Worm (Caenorhabditis elegans): ENCODE results near the gene cyp-25A1.

cyp-25A1 gene

ce11 chrIII:3871763-3872486, 39.5 kb downstream of the cyp-25A1 start:
- peak; percentile 28 for TF ChIP-seq nhr-25 (tag; optimal IDR thresholded peaks at IDR 0.05)
- no peak for TF ChIP-seq ztf-11 (tag; optimal IDR thresholded peaks at IDR 0.05)
- peak; percentile 55 for TF ChIP-seq fos-1 (tag; optimal IDR thresholded peaks at IDR 0.05)

ce11 chrIII:3872978-3873377, 40.6 kb downstream of the cyp-25A1 start:
- TF ChIP-seq ceh-82 (tag; optimal IDR thresholded peaks at IDR 0.05), result no peak
- TF ChIP-seq ztf-4 (tag; optimal IDR thresholded peaks at IDR 0.05), result no peak

- TF ChIP-seq aly-2 (tag; optimal IDR thresholded peaks at IDR 0.05) (no peak), dmd-4 (tag; optimal IDR thresholded peaks at IDR 0.05) (no peak), lin-39 (tag; optimal IDR thresholded peaks at IDR 0.05) (no peak), nhr-129 (tag; optimal IDR thresholded peaks at IDR 0.05) (peak; percentile 62), fos-1 (tag; optimal IDR thresholded peaks at IDR 0.05) (peak; percentile 54), lsy-2 (tag; optimal IDR thresholded peaks at IDR 0.05) (peak; percentile 10 to 24), mab-5 (tag; optimal IDR thresholded peaks at IDR 0.05) (no peak), F13H6.1 (tag; optimal IDR thresholded peaks at IDR 0.05) (peak; percentile 58), ceh-16 (tag; optimal IDR thresholded peaks at IDR 0.05) (no peak), unc-55 (GFP tag; optimal IDR thresholded peaks at IDR 0.05) (no peak), sma-9 (GFP tag; optimal IDR thresholded peaks at IDR 0.05) (peak; percentile 29), sma-9 (tag; optimal IDR thresholded peaks at IDR 0.05) (no peak), ztf-1 (GFP tag; conservative IDR thresholded peaks at IDR 0.05) (0 out of 2 replicates have a peak, but pooled peaks have one; percentile 70), elt-1 (tag; optimal IDR thresholded peaks at IDR 0.05) (no peak), peb-1 (tag; optimal IDR thresholded peaks at IDR 0.05) (no peak), nhr-11 (tag; optimal IDR thresholded peaks at IDR 0.05) (no peak), lin-13 (GFP tag; optimal IDR thresholded peaks at IDR 0.05) (no peak)
These were observed 41.0 kb downstream of the cyp-25A1 start for ce11 chrIII:3873424-3873823.

ce11 chrIII:3874492-3874891, 42.1 kb downstream of the cyp-25A1 start:
- TF ChIP-seq blmp-1 (tag; optimal IDR thresholded peaks at IDR 0.05; ENCODE audit: insufficient read depth) (no peak), nhr-129 (tag; optimal IDR thresholded peaks at IDR 0.05) (peak; percentile 53)

ce11 chrIII:3874895-3875294, 42.5 kb downstream of the cyp-25A1 start:
- TF ChIP-seq egl-27 (tag; optimal IDR thresholded peaks at IDR 0.05) (no peak), unc-62 (GFP tag; optimal IDR thresholded peaks at IDR 0.05) (no peak), ceh-16 (tag; optimal IDR thresholded peaks at IDR 0.05) (no peak), crh-2 (tag; optimal IDR thresholded peaks at IDR 0.05) (peak; percentile 79), sma-9 (GFP tag; optimal IDR thresholded peaks at IDR 0.05) (peak; percentile 33), sma-9 (tag; optimal IDR thresholded peaks at IDR 0.05) (no peak), ZK546.5 (tag; optimal IDR thresholded peaks at IDR 0.05) (no peak)

ce11 chrIII:3875608-3876007, 43.2 kb downstream of the cyp-25A1 start:
- TF ChIP-seq sma-3 (GFP tag; optimal IDR thresholded peaks at IDR 0.05) (peak; percentile 54), lin-13 (GFP tag; optimal IDR thresholded peaks at IDR 0.05) (no peak), nhr-25 (tag; optimal IDR thresholded peaks at IDR 0.05) (peak; percentile 85), blmp-1 (tag; optimal IDR thresholded peaks at IDR 0.05; ENCODE audit: insufficient read depth) (no peak), nhr-21 (tag; optimal IDR thresholded peaks at IDR 0.05) (peak; percentile 29), unc-39 (tag; optimal IDR thresholded peaks at IDR 0.05) (no peak), dmd-4 (tag; optimal IDR thresholded peaks at IDR 0.05) (no peak), ztf-11 (tag; optimal IDR thresholded peaks at IDR 0.05) (no peak), nhr-129 (tag; optimal IDR thresholded peaks at IDR 0.05) (peak; percentile 36), R02D3.7 (tag; optimal IDR thresholded peaks at IDR 0.05) (no peak), egl-27 (tag; optimal IDR thresholded peaks at IDR 0.05) (no peak), lsy-2 (tag; optimal IDR thresholded peaks at IDR 0.05) (peak in 1 of 2 experiments; percentile 15), nhr-237 (tag; optimal IDR thresholded peaks at IDR 0.05) (no peak), zag-1 (tag; optimal IDR thresholded peaks at IDR 0.05) (no peak), sma-9 (GFP tag; optimal IDR thresholded peaks at IDR 0.05) (peak; percentile 86), sma-9 (tag; optimal IDR thresholded peaks at IDR 0.05) (no peak), nhr-77 (tag; optimal IDR thresholded peaks at IDR 0.05) (no peak), unc-62 (GFP tag; optimal IDR thresholded peaks at IDR 0.05) (no peak), crh-2 (tag; optimal IDR thresholded peaks at IDR 0.05) (peak; percentile 48), ztf-4 (tag; optimal IDR thresholded peaks at IDR 0.05) (no peak), nhr-6 (tag; optimal IDR thresholded peaks at IDR 0.05) (peak; percentile 53)
